Worm (Caenorhabditis elegans) whole organism, mixed stage, embryonic: Measurements from ENCODE around the gene grsp-1.

Experiments used
- M03D4.4 ChIP-seq: sonication (generic microtip); optimal IDR thresholded peaks from 2 replicates; lab custom pipeline; 2017; ENCODE audit warnings: mild to moderate bottlenecking, missing genetic modification characterization, missing compliant biosample characterization
- bed-3 ChIP-seq: fragments of 200-800 bp; sonication (Bioruptor generic); optimal IDR thresholded peaks from 3 replicates; lab custom pipeline; 2018; ENCODE audit warnings: mild to moderate bottlenecking, missing genetic modification characterization, moderate library complexity, missing compliant biosample characterization
- blmp-1 ChIP-seq: fragments of 150-350 bp; optimal IDR thresholded peaks from 2 replicates; lab custom pipeline; 2014; ENCODE audit warnings: missing biosample characterization, missing genetic modification characterization
- ceh-39 ChIP-seq: fragments of 150-350 bp; optimal IDR thresholded peaks from 2 replicates; lab custom pipeline; 2014; ENCODE audit warnings: missing biosample characterization, missing genetic modification characterization
- ceh-43 ChIP-seq: fragments of 200-800 bp; sonication (Bioruptor generic); optimal IDR thresholded peaks from 2 replicates; lab custom pipeline; 2018; ENCODE audit warnings: mild to moderate bottlenecking, missing genetic modification characterization, moderate library complexity, missing compliant biosample characterization
- ceh-83 ChIP-seq: fragments of 200-800 bp; sonication (Bioruptor generic); optimal IDR thresholded peaks from 2 replicates; lab custom pipeline; 2018; ENCODE audit warnings: mild to moderate bottlenecking, missing genetic modification characterization, missing compliant biosample characterization
- ces-1 ChIP-seq: fragments of 150-350 bp; optimal IDR thresholded peaks from 2 replicates; lab custom pipeline; 2014; ENCODE audit warnings: missing biosample characterization, missing genetic modification reagents, missing genetic modification characterization
- cnd-1 ChIP-seq: fragments of 200-800 bp; sonication (Bioruptor generic); optimal IDR thresholded peaks from 2 replicates; lab custom pipeline; 2018; ENCODE audit warnings: mild to moderate bottlenecking, missing genetic modification characterization, missing compliant biosample characterization
- drap-1 ChIP-seq: fragments of 200-800 bp; sonication (Bioruptor generic); optimal IDR thresholded peaks from 3 replicates; lab custom pipeline; 2018; ENCODE audit warnings: mild to moderate bottlenecking, missing genetic modification characterization, missing compliant biosample characterization
- elt-1 ChIP-seq: sonication (generic microtip); optimal IDR thresholded peaks from 2 replicates; lab custom pipeline; 2017; ENCODE audit warnings: missing genetic modification characterization, mild to moderate bottlenecking, missing compliant biosample characterization, antibody characterized with exemption, moderate library complexity, borderline replicate concordance; ENCODE audit not compliant: insufficient read depth
- elt-3 ChIP-seq: fragments of 150-350 bp; optimal IDR thresholded peaks from 2 replicates; lab custom pipeline; 2014; ENCODE audit warnings: missing biosample characterization, missing genetic modification characterization
- flh-1 ChIP-seq: fragments of 200-800 bp; sonication (Bioruptor generic); optimal IDR thresholded peaks from 2 replicates; lab custom pipeline; 2018; ENCODE audit warnings: mild to moderate bottlenecking, missing genetic modification characterization, moderate library complexity, missing compliant biosample characterization
- ham-2 ChIP-seq: fragments of 200-800 bp; sonication (Bioruptor generic); optimal IDR thresholded peaks from 2 replicates; lab custom pipeline; 2018; ENCODE audit warnings: mild to moderate bottlenecking, missing genetic modification characterization, missing compliant biosample characterization
- hlh-1 ChIP-seq: fragments of 150-350 bp; optimal IDR thresholded peaks from 2 replicates; lab custom pipeline; 2014; ENCODE audit warnings: missing biosample characterization, missing genetic modification reagents, missing genetic modification characterization
- lin-13 ChIP-seq: fragments of 150-350 bp; optimal IDR thresholded peaks from 2 replicates; lab custom pipeline; 2014; ENCODE audit warnings: missing biosample characterization, missing genetic modification characterization
- lin-32 ChIP-seq: fragments of 200-800 bp; sonication (Bioruptor generic); optimal IDR thresholded peaks from 2 replicates; lab custom pipeline; 2018; ENCODE audit warnings: mild to moderate bottlenecking, missing genetic modification characterization, missing compliant biosample characterization
- lsy-2 ChIP-seq: fragments of 150-350 bp; optimal IDR thresholded peaks from 2 replicates; lab custom pipeline; 2014; ENCODE audit warnings: missing biosample characterization, missing genetic modification characterization
- mab-5 ChIP-seq: fragments of 150-350 bp; optimal IDR thresholded peaks from 2 replicates; lab custom pipeline; 2014; ENCODE audit warnings: missing biosample characterization, missing genetic modification characterization
- mep-1 ChIP-seq: fragments of 150-350 bp; optimal IDR thresholded peaks from 2 replicates; lab custom pipeline; 2017; ENCODE audit warnings: missing biosample characterization, missing genetic modification reagents, missing genetic modification characterization, inconsistent platforms
- mls-2 ChIP-seq: sonication (generic microtip); optimal IDR thresholded peaks from 2 replicates; lab custom pipeline; 2016; ENCODE audit warnings: mild to moderate bottlenecking, missing genetic modification characterization, moderate library complexity, missing compliant biosample characterization
- nhr-12 ChIP-seq: fragments of 150-350 bp; optimal IDR thresholded peaks from 2 replicates; lab custom pipeline; 2014; ENCODE audit warnings: missing biosample characterization, missing genetic modification characterization
- nhr-2 ChIP-seq: fragments of 150-350 bp; optimal IDR thresholded peaks from 2 replicates; lab custom pipeline; 2014; ENCODE audit warnings: missing biosample characterization, missing genetic modification characterization
- nhr-237 ChIP-seq: fragments of 150-350 bp; optimal IDR thresholded peaks from 2 replicates; lab custom pipeline; 2014; ENCODE audit warnings: missing biosample characterization, missing genetic modification characterization
- nhr-28 ChIP-seq: fragments of 150-350 bp; optimal IDR thresholded peaks from 2 replicates; lab custom pipeline; 2014; ENCODE audit warnings: missing biosample characterization, missing genetic modification characterization
- nhr-76 ChIP-seq: sonication (generic microtip); optimal IDR thresholded peaks from 2 replicates; lab custom pipeline; 2017; ENCODE audit warnings: missing biosample characterization, missing genetic modification characterization
- pha-4 ChIP-seq: fragments of 150-350 bp; optimal IDR thresholded peaks from 2 replicates; lab custom pipeline; 2018; ENCODE audit warnings: missing biosample characterization, missing genetic modification reagents, missing genetic modification characterization
- sem-2 ChIP-seq: fragments of 200-800 bp; sonication (Bioruptor generic); optimal IDR thresholded peaks from 2 replicates; lab custom pipeline; 2018; ENCODE audit warnings: mild to moderate bottlenecking, missing genetic modification characterization, missing compliant biosample characterization
- snpc-4 ChIP-seq: fragments of 150-350 bp; optimal IDR thresholded peaks from 2 replicates; lab custom pipeline; 2014; ENCODE audit warnings: missing biosample characterization, missing genetic modification characterization
- sptf-1 ChIP-seq: sonication (generic microtip); optimal IDR thresholded peaks from 2 replicates; lab custom pipeline; 2017; ENCODE audit warnings: mild to moderate bottlenecking, missing genetic modification characterization, moderate library complexity, missing compliant biosample characterization
- tbx-8 ChIP-seq: fragments of 200-800 bp; sonication (Bioruptor generic); optimal IDR thresholded peaks from 2 replicates; lab custom pipeline; 2018; ENCODE audit warnings: mild to moderate bottlenecking, missing genetic modification characterization, moderate library complexity, missing compliant biosample characterization
- unc-120 ChIP-seq: sonication (generic microtip); optimal IDR thresholded peaks from 2 replicates; lab custom pipeline; 2017; ENCODE audit warnings: missing genetic modification characterization, missing compliant biosample characterization; ENCODE audit not compliant: poor library complexity, severe bottlenecking
- unc-39 ChIP-seq: fragments of 150-350 bp; optimal IDR thresholded peaks from 2 replicates; lab custom pipeline; 2014; ENCODE audit warnings: missing biosample characterization, missing genetic modification characterization
- unc-62 ChIP-seq: fragments of 150-350 bp; optimal IDR thresholded peaks from 2 replicates; lab custom pipeline; 2014; ENCODE audit warnings: missing biosample characterization, missing genetic modification reagents, missing genetic modification characterization
- zip-8 ChIP-seq: fragments of 150-350 bp; optimal IDR thresholded peaks from 2 replicates; lab custom pipeline; 2014; ENCODE audit warnings: missing biosample characterization, missing genetic modification characterization
- ztf-11 ChIP-seq: fragments of 150-350 bp; optimal IDR thresholded peaks from 2 replicates; lab custom pipeline; 2014; ENCODE audit warnings: missing biosample characterization, missing genetic modification characterization

grsp-1 gene

DNA sequence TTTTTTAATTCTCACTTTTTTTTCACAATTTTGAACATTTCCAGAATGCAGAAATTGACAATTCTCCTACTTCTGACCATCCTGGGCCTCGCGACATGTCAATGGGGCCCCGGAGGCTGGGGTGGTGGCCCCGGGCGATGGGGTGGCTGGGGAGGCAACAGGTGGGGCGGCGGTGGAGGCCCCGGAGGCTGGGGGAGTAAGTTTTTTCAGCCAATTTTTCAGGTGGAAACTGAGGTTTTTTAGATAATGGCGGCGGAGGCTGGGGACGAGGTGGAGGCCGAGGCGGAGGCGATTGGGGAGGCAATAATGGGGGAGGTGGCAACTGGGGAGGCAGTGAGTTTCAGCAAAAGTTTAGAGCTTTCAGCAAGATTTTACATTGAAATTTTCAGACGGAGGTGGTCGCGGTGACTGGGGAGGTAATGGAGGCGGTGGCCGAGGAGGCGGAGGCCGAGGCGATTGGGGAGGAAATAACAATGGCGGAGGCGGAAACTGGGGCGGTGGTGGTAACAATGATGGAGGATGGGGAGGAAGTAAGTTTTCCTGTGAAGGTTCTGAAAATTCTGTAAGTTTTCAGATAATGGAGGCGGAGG, 919 bp downstream of the grsp-1 start:
- TF ChIP-seq drap-1 (GFP tag; lab: Kevin White, UChicago) (no peak), ceh-43 (GFP tag; lab: Kevin White, UChicago) (no peak), sem-2 (GFP tag; lab: Kevin White, UChicago) (no peak), ceh-83 (GFP tag; lab: Kevin White, UChicago) (no peak), mab-5 (tag; lab: Kevin White, UChicago) (no peak), M03D4.4 (tag; lab: Kevin White, UChicago) (no peak), nhr-12 (no peak), unc-120 (tag; lab: Kevin White, UChicago) (no peak), elt-1 (tag; lab: Kevin White, UChicago) (no peak), lin-13 (tag; lab: Kevin White, UChicago) (no peak), unc-62 (no peak), ces-1 (GFP tag; lab: Kevin White, UChicago) (no peak)

DNA sequence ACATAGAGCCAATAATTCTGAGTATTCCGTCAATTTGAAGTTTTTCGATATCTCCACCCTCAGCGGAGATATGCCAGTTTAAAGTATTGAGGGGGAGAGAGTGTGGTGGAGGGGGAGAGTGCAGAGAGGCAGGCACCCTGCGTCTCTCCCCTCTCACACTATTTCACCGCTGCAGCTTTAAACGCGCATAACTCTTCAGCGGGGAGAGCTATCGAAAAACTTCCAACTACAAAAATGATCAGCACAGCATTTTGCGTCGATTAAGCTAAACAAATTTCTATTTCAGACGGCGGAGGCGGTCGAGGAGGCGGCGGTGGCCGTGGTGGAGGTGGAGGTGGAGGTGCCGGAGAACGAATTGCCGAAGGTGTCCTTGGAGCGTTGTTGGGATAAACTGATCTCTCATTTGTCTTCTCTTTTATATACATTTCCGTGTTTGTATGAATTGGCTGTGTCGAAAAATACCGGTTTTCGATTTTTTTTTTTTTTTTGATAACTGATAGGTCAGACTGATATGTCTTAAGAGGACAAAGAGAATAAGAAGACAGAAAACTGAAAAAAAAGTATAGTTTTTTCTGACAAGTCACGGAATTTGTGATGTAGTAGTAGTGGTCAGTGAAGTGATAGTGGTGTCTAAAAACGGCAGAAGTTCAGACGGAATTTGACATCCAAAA, 2.5 kb downstream of the grsp-1 start:
- no peak for TF ChIP-seq sem-2 (GFP tag; lab: Kevin White, UChicago)
- peak; percentile 31 for TF ChIP-seq drap-1 (GFP tag; lab: Kevin White, UChicago)
- no peak for TF ChIP-seq unc-39 (tag; lab: Kevin White, UChicago)

DNA sequence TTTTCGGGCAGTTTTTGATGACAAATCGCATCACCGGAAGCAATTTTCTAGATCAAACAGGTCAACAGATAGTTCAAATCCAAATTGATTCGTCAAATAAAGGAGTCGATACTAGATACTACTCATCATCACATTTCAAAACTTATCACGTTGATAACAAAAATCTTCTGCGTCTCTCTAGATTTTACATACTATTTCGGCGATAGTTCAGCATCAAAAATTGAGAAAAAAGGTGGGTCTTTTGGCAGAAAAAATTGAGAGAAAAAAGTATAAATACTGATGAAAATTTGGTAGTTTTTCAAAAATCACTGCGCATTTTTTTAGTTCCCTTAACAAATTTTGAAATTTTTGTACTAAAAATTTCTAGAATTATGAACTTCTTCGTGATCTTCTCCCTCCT, 3.9 kb downstream of the grsp-1 start, which contains the start of gene nlp-26:
TSS of gene nlp-26 (plus strand) at position 301 of the 400 bp plus-strand sequence.
- TF ChIP-seq nhr-28 (tag; lab: Kevin White, UChicago) (no peak), sem-2 (GFP tag; lab: Kevin White, UChicago) (no peak)

DNA sequence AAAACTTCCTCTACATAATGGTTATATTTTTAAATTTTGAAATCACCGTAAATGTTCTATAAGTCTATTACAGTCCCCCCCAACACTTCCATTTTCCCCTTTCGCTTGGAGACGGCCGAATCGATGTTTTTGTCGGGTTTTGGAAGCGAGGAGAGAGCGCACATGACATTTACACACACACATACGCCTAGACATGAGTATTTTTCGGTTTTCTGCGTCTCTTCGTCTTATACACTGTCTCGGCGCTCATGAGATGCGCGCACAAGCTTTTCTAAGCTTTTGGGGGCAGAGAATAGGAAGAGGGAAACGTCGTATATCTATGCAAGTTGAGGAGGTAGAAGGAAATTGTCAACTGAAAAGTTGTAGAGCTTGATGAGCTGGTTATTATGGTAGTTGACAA, 10.8 kb downstream of the grsp-1 start:
- TF ChIP-seq drap-1 (GFP tag; lab: Kevin White, UChicago) = peak; percentile 2
- TF ChIP-seq elt-1 (tag; lab: Kevin White, UChicago) = no peak

DNA sequence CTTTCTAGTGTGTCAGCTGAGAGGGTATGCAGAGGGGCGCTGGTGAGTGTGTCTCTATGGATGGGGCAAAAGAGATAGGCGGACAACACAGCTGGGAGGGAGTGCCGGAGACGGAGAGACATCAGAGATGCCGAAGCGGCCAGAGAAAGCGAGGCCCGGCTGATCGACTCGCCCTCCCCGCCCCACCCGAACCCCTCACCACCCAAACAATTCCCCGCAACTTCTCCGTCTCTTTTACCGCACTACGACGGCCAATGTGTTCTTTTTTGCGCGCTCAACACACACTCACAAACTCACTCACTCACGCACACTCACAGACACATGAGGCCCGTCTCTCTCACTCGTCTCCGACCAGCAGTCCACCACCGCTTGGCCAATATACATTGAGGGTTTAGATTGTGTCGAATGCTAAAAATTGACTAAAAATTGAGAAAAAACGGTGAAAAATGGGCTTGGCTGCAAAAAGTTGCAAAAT, 13.2 kb downstream of the grsp-1 start, which contains the start of gene Y43F8C.3:
TSS of gene Y43F8C.3 (minus strand) at position 187 of the 475 bp plus-strand sequence.
- TF ChIP-seq mep-1 (tag; lab: Kevin White, UChicago) (peak; percentile 26), nhr-2 (tag; lab: Kevin White, UChicago) (no peak), lin-32 (GFP tag; lab: Kevin White, UChicago) (peak; percentile 40), nhr-76 (tag; lab: Kevin White, UChicago) (no peak), lin-13 (tag; lab: Kevin White, UChicago) (peak; percentile 32), ham-2 (peak; percentile 75), hlh-1 (tag; lab: Kevin White, UChicago) (no peak), nhr-12 (no peak), M03D4.4 (tag; lab: Kevin White, UChicago) (no peak), lsy-2 (tag; lab: Kevin White, UChicago) (peak; percentile 41), drap-1 (GFP tag; lab: Kevin White, UChicago) (peak; percentile 96), elt-1 (tag; lab: Kevin White, UChicago) (no peak), ces-1 (GFP tag; lab: Kevin White, UChicago) (peak; percentile 35), mls-2 (tag; lab: Kevin White, UChicago) (peak; percentile 68), sptf-1 (peak; percentile 64), snpc-4 (tag; lab: Kevin White, UChicago) (no peak), elt-3 (tag; lab: Kevin White, UChicago) (no peak), cnd-1 (peak; percentile 11), nhr-28 (tag; lab: Kevin White, UChicago) (no peak), ceh-83 (GFP tag; lab: Kevin White, UChicago) (no peak), blmp-1 (tag; lab: Kevin White, UChicago) (no peak), unc-120 (tag; lab: Kevin White, UChicago) (peak; percentile 72), mab-5 (tag; lab: Kevin White, UChicago) (no peak), ztf-11 (tag; lab: Kevin White, UChicago) (no peak), ceh-39 (tag; lab: Kevin White, UChicago) (no peak), tbx-8 (GFP tag; lab: Kevin White, UChicago) (no peak), sem-2 (GFP tag; lab: Kevin White, UChicago) (no peak), unc-39 (tag; lab: Kevin White, UChicago) (peak; percentile 12), unc-62 (peak; percentile 9), bed-3 (no peak), nhr-237 (peak; percentile 66), pha-4 (peak; percentile 6), zip-8 (tag; lab: Kevin White, UChicago) (no peak), flh-1 (GFP tag; lab: Kevin White, UChicago) (no peak), ceh-43 (GFP tag; lab: Kevin White, UChicago) (no peak)
